Worm (Caenorhabditis elegans) whole organism, L1 larva: ENCODE data around the gene Y39A1A.21.

Experiments used
- aha-1 ChIP-seq: fragments of 150-350 bp; optimal IDR thresholded peaks from 2 replicates; lab custom pipeline; 2014; ENCODE audit warnings: missing biosample characterization, missing genetic modification characterization
- ama-1 ChIP-seq: fragments of 150-350 bp; optimal IDR thresholded peaks from 2 replicates; lab custom pipeline; 2014
- blmp-1 ChIP-seq: fragments of 150-350 bp; optimal IDR thresholded peaks from 2 replicates; lab custom pipeline; 2014; ENCODE audit warnings: missing biosample characterization, missing genetic modification characterization
- ceh-63 ChIP-seq: fragments of 200-800 bp; sonication (Bioruptor generic); optimal IDR thresholded peaks from 2 replicates; lab custom pipeline; 2018; ENCODE audit warnings: mild to moderate bottlenecking, missing genetic modification characterization, missing compliant biosample characterization
- ceh-8 ChIP-seq: fragments of 200-800 bp; sonication (Bioruptor generic); optimal IDR thresholded peaks from 2 replicates; lab custom pipeline; 2018; ENCODE audit warnings: mild to moderate bottlenecking, missing genetic modification characterization, moderate library complexity, missing compliant biosample characterization
- ceh-82 ChIP-seq, 3 experiments: fragments of 150-350 bp in 1 of 3; sonication (generic microtip) in 2 of 3; optimal IDR thresholded peaks; 2 replicates each; lab custom pipeline; 2014 to 2017; ENCODE audit warnings: missing biosample characterization in 3 of 3, missing genetic modification characterization in 3 of 3
- ces-1 ChIP-seq: fragments of 150-350 bp; optimal IDR thresholded peaks from 2 replicates; lab custom pipeline; 2014; ENCODE audit warnings: missing biosample characterization, missing genetic modification reagents, missing genetic modification characterization
- dsc-1 ChIP-seq: sonication (generic microtip); optimal IDR thresholded peaks from 2 replicates; lab custom pipeline; 2016; ENCODE audit warnings: mild to moderate bottlenecking, missing genetic modification characterization, missing compliant biosample characterization
- efl-1 ChIP-seq, 4 experiments: fragments of 150-350 bp; optimal IDR thresholded peaks in 3 of 4; peaks in 1 of 4; 1 replicate in 1 of 4; 2 replicates in 3 of 4; lab custom pipeline; 2014; ENCODE audit warnings: missing biosample characterization in 2 of 4, missing genetic modification characterization in 2 of 4, missing genetic modification reagents in 2 of 4
- egl-27 ChIP-seq, 2 experiments: fragments of 150-350 bp in 1 of 2; sonication (generic microtip); optimal IDR thresholded peaks; 3 replicates each; lab custom pipeline; 2017 to 2018; ENCODE audit warnings: missing biosample characterization in 2 of 2, missing genetic modification characterization in 2 of 2, missing genetic modification reagents in 2 of 2
- elt-2 ChIP-seq: sonication (generic microtip); optimal IDR thresholded peaks from 2 replicates; lab custom pipeline; 2016; ENCODE audit warnings: missing genetic modification characterization, mild to moderate bottlenecking, inconsistent platforms, missing compliant biosample characterization, missing genetic modification reagents
- elt-3 ChIP-seq, 6 experiments: fragments of 150-350 bp in 1 of 6; sonication (generic microtip); optimal IDR thresholded peaks; 2 replicates each; lab custom pipeline; 2017 to 2018; ENCODE audit warnings: missing biosample characterization in 6 of 6, missing genetic modification characterization in 6 of 6, inconsistent platforms in 1 of 6
- fos-1 ChIP-seq: fragments of 150-350 bp; optimal IDR thresholded peaks from 2 replicates; lab custom pipeline; 2014; ENCODE audit warnings: missing biosample characterization, missing genetic modification characterization
- hlh-17 ChIP-seq: fragments of 200-800 bp; sonication (Bioruptor generic); optimal IDR thresholded peaks from 2 replicates; lab custom pipeline; 2018; ENCODE audit warnings: missing genetic modification characterization, mild to moderate bottlenecking, missing compliant biosample characterization, moderate library complexity, borderline replicate concordance
- hlh-4 ChIP-seq: sonication (generic microtip); optimal IDR thresholded peaks from 2 replicates; lab custom pipeline; 2016; ENCODE audit warnings: mild to moderate bottlenecking, missing genetic modification characterization, missing compliant biosample characterization
- hpl-2 ChIP-seq: fragments of 150-350 bp; optimal IDR thresholded peaks from 2 replicates; lab custom pipeline; 2014; ENCODE audit warnings: missing biosample characterization, missing genetic modification reagents, missing genetic modification characterization
- irx-1 ChIP-seq: sonication (generic microtip); optimal IDR thresholded peaks from 2 replicates; lab custom pipeline; 2016; ENCODE audit warnings: missing genetic modification characterization, missing compliant biosample characterization
- isw-1 ChIP-seq: fragments of 200-800 bp; sonication (Bioruptor generic); IDR thresholded peaks from 2 replicates; pipeline ENCODE4 v1.3.6; 2022; ENCODE audit warnings: missing genetic modification characterization, missing compliant biosample characterization
- lin-14 ChIP-seq: fragments of 200-800 bp; sonication (Bioruptor generic); optimal IDR thresholded peaks from 2 replicates; lab custom pipeline; 2018; ENCODE audit warnings: mild to moderate bottlenecking, missing genetic modification characterization, moderate library complexity, missing compliant biosample characterization
- mdl-1 ChIP-seq, 2 experiments: fragments of 150-350 bp; optimal IDR thresholded peaks; 2 replicates each; lab custom pipeline; 2014 to 2017; ENCODE audit warnings: missing biosample characterization in 2 of 2, missing genetic modification characterization in 2 of 2, inconsistent platforms in 1 of 2
- nhr-237 ChIP-seq: fragments of 150-350 bp; optimal IDR thresholded peaks from 2 replicates; lab custom pipeline; 2014; ENCODE audit warnings: missing biosample characterization, missing genetic modification characterization
- nhr-28 ChIP-seq: fragments of 150-350 bp; optimal IDR thresholded peaks from 2 replicates; lab custom pipeline; 2014; ENCODE audit warnings: missing biosample characterization, missing genetic modification characterization
- nhr-47 ChIP-seq: sonication (generic microtip); optimal IDR thresholded peaks from 2 replicates; lab custom pipeline; 2016; ENCODE audit warnings: mild to moderate bottlenecking, missing genetic modification characterization, moderate library complexity, missing compliant biosample characterization
- nhr-76 ChIP-seq: sonication (generic microtip); optimal IDR thresholded peaks from 2 replicates; lab custom pipeline; 2017; ENCODE audit warnings: missing biosample characterization, missing genetic modification characterization
- nhr-84 ChIP-seq: sonication (generic microtip); optimal IDR thresholded peaks from 2 replicates; lab custom pipeline; 2017; ENCODE audit warnings: missing biosample characterization, missing genetic modification characterization
- nhr-85 ChIP-seq: sonication (generic microtip); peaks from one replicate; lab custom pipeline; 2016; ENCODE audit warnings: missing genetic modification characterization, inconsistent platforms, missing compliant biosample characterization
- pax-3 ChIP-seq: fragments of 200-800 bp; sonication (Bioruptor generic); optimal IDR thresholded peaks from 2 replicates; lab custom pipeline; 2018; ENCODE audit warnings: mild to moderate bottlenecking, missing genetic modification characterization, moderate library complexity, missing compliant biosample characterization
- pqm-1 ChIP-seq: sonication (generic microtip); optimal IDR thresholded peaks from 3 replicates; lab custom pipeline; 2017; ENCODE audit warnings: missing biosample characterization, missing genetic modification characterization
- snpc-4 ChIP-seq: fragments of 150-350 bp; optimal IDR thresholded peaks from 2 replicates; lab custom pipeline; 2014; ENCODE audit warnings: missing biosample characterization, missing genetic modification characterization
- snu-23 ChIP-seq: sonication (generic microtip); optimal IDR thresholded peaks from 2 replicates; lab custom pipeline; 2016; ENCODE audit warnings: missing genetic modification characterization, missing compliant biosample characterization
- sox-4 ChIP-seq: sonication (generic microtip); optimal IDR thresholded peaks from 2 replicates; lab custom pipeline; 2016; ENCODE audit warnings: missing genetic modification characterization, missing compliant biosample characterization
- sup-37 ChIP-seq: fragments of 200-800 bp; sonication (Bioruptor generic); optimal IDR thresholded peaks from 2 replicates; lab custom pipeline; 2018; ENCODE audit warnings: mild to moderate bottlenecking, missing genetic modification characterization, missing compliant biosample characterization
- swsn-7 ChIP-seq: sonication (generic microtip); optimal IDR thresholded peaks from 2 replicates; lab custom pipeline; 2016; ENCODE audit warnings: missing genetic modification characterization, missing compliant biosample characterization
- tlp-1 ChIP-seq: fragments of 150-350 bp; optimal IDR thresholded peaks from 2 replicates; lab custom pipeline; 2014; ENCODE audit warnings: missing biosample characterization, missing genetic modification characterization
- unc-86 ChIP-seq: sonication (generic microtip); optimal IDR thresholded peaks from 2 replicates; lab custom pipeline; 2016; ENCODE audit warnings: missing genetic modification characterization, missing compliant biosample characterization
- unc-98 ChIP-seq: fragments of 200-800 bp; sonication (Bioruptor generic); IDR thresholded peaks from 2 replicates; pipeline ENCODE4 v1.3.6; 2022; ENCODE audit warnings: missing genetic modification characterization, missing compliant biosample characterization
- zip-4 ChIP-seq: fragments of 200-800 bp; sonication (Bioruptor generic); optimal IDR thresholded peaks from 2 replicates; lab custom pipeline; 2018; ENCODE audit warnings: mild to moderate bottlenecking, missing genetic modification characterization, moderate library complexity, missing compliant biosample characterization

The Y39A1A.21 gene

ce11 chrIII:10678971-10679370 lies 27.9 kb downstream of the Y39A1A.21 start, which contains the start of gene Y39A1A.16:
Gene Y39A1A.16 (plus strand): TSS chrIII:10679271.
- TF ChIP-seq snpc-4 (no peak), fos-1 (no peak), nhr-28 (tag; lab: Kevin White, UChicago) (no peak), efl-1 (optimal IDR thresholded peaks at IDR 0.05; lab: Kevin White, UChicago) (no peak), efl-1 (GFP tag; optimal IDR thresholded peaks at IDR 0.05 in 1 of 2; lab: Kevin White, UChicago) (no peak), pax-3 (tag; lab: Kevin White, UChicago) (no peak), nhr-76 (tag; lab: Kevin White, UChicago) (no peak), irx-1 (tag; lab: Kevin White, UChicago) (no peak)

- TF ChIP-seq hpl-2 (no peak), unc-86 (tag; lab: Kevin White, UChicago) (no peak), blmp-1 (tag; lab: Kevin White, UChicago) (peak; percentile 83), ceh-63 (GFP tag; lab: Kevin White, UChicago) (no peak), efl-1 (optimal IDR thresholded peaks at IDR 0.05; lab: Kevin White, UChicago) (no peak), efl-1 (GFP tag; optimal IDR thresholded peaks at IDR 0.05 in 1 of 2; lab: Kevin White, UChicago) (peak in 1 of 2 experiments; percentile 60)
Measured at ce11 chrIII:10671894-10672293, 34.9 kb downstream of the Y39A1A.21 start.

- peak; percentile 55 for TF ChIP-seq nhr-85 (tag; lab: Kevin White, UChicago)
- TF ChIP-seq zip-4, result no peak
Measured at ce11 chrIII:10666640-10667039, 40.2 kb downstream of the Y39A1A.21 start.

- TF ChIP-seq hlh-17 (GFP tag; lab: Kevin White, UChicago), result no peak
- no peak for TF ChIP-seq sox-4 (tag; lab: Kevin White, UChicago)
- no peak for TF ChIP-seq swsn-7 (tag; lab: Kevin White, UChicago)
- no peak for TF ChIP-seq unc-98
- peak; percentile 58 for TF ChIP-seq blmp-1 (tag; lab: Kevin White, UChicago)
- no peak for TF ChIP-seq mdl-1 (tag; optimal IDR thresholded peaks at IDR 0.05; lab: Kevin White, UChicago)
- TF ChIP-seq snpc-4, result no peak
- TF ChIP-seq pqm-1 (tag; lab: Kevin White, UChicago), result no peak
- TF ChIP-seq elt-3 (tag; optimal IDR thresholded peaks at IDR 0.05; lab: Kevin White, UChicago), result peak in 1 of 6 experiments; percentile 6
- no peak for TF ChIP-seq ama-1 (lab: Kevin White, UChicago)
- TF ChIP-seq isw-1 (GFP tag; lab: Robert Waterston, UW), result no peak
- TF ChIP-seq dsc-1 (tag; lab: Kevin White, UChicago), result no peak
- peak; percentile 79 for TF ChIP-seq nhr-85 (tag; lab: Kevin White, UChicago)
- TF ChIP-seq sup-37, result no peak
- TF ChIP-seq ces-1 (GFP tag; lab: Kevin White, UChicago), result no peak
- TF ChIP-seq ceh-8, result no peak
- TF ChIP-seq lin-14 (GFP tag; lab: Kevin White, UChicago), result peak; percentile 38
- TF ChIP-seq aha-1 (tag; lab: Kevin White, UChicago), result no peak
- no peak for TF ChIP-seq elt-2 (tag; lab: Kevin White, UChicago)
Measured at ce11 chrIII:10661292-10661691, 45.5 kb downstream of the Y39A1A.21 start.

- TF ChIP-seq tlp-1 (tag; lab: Kevin White, UChicago) (no peak), ceh-8 (no peak), swsn-7 (tag; lab: Kevin White, UChicago) (no peak), snu-23 (GFP tag; lab: Kevin White, UChicago) (no peak), hlh-4 (tag; lab: Kevin White, UChicago) (no peak), aha-1 (tag; lab: Kevin White, UChicago) (no peak), elt-3 (tag; optimal IDR thresholded peaks at IDR 0.05; lab: Kevin White, UChicago) (no peak), nhr-84 (tag; lab: Kevin White, UChicago) (no peak), nhr-237 (tag; lab: Kevin White, UChicago) (no peak), ceh-82 (tag; optimal IDR thresholded peaks at IDR 0.05; lab: Kevin White, UChicago) (no peak), egl-27 (tag; optimal IDR thresholded peaks at IDR 0.05; lab: Kevin White, UChicago) (no peak), nhr-47 (tag; lab: Kevin White, UChicago) (no peak)
- TF ChIP-seq, all 84 proteins: peak for 0
Measured at ce11 chrIII:10658394-10658793, 48.4 kb downstream of the Y39A1A.21 start.
